Worm (Caenorhabditis elegans) whole organism, early embryonic: ENCODE measurements around the gene henn-1.

Experiments
- B0310.2 ChIP-seq: sonication (generic microtip); optimal IDR thresholded peaks from 2 replicates; lab custom pipeline; 2016; ENCODE audit warnings: mild to moderate bottlenecking, missing genetic modification characterization, missing compliant biosample characterization
- F13C5.2 ChIP-seq: sonication (generic microtip); optimal IDR thresholded peaks from 2 replicates; lab custom pipeline; 2017; ENCODE audit warnings: mild to moderate bottlenecking, missing genetic modification characterization, inconsistent platforms, missing compliant biosample characterization
- aly-1 ChIP-seq: sonication (generic microtip); optimal IDR thresholded peaks from 2 replicates; lab custom pipeline; 2016; ENCODE audit warnings: missing genetic modification characterization, missing compliant biosample characterization
- ama-1 ChIP-seq: fragments of 150-350 bp; optimal IDR thresholded peaks from 2 replicates; lab custom pipeline; 2014
- ceh-13 ChIP-seq: fragments of 200-800 bp; sonication (Bioruptor generic); optimal IDR thresholded peaks from 2 replicates; lab custom pipeline; 2018; ENCODE audit warnings: mild to moderate bottlenecking, missing genetic modification characterization, missing compliant biosample characterization
- ceh-36 ChIP-seq: sonication (generic microtip); optimal IDR thresholded peaks from 2 replicates; lab custom pipeline; 2016; ENCODE audit warnings: missing genetic modification characterization, inconsistent platforms, missing compliant biosample characterization
- ets-7 ChIP-seq: sonication (generic microtip); optimal IDR thresholded peaks from 2 replicates; lab custom pipeline; 2016; ENCODE audit warnings: missing genotype, missing genetic modification characterization, missing compliant biosample characterization
- flt-1 ChIP-seq: fragments of 200-800 bp; sonication (Bioruptor generic); IDR thresholded peaks from 2 replicates; pipeline ENCODE4 v1.3.6; 2022; ENCODE audit warnings: missing genetic modification characterization, missing compliant biosample characterization
- hmbx-1 ChIP-seq: sonication (generic microtip); optimal IDR thresholded peaks from 2 replicates; lab custom pipeline; 2016; ENCODE audit warnings: mild to moderate bottlenecking, missing genetic modification characterization, missing compliant biosample characterization
- hmg-4 ChIP-seq: fragments of 200-800 bp; sonication (Bioruptor generic); optimal IDR thresholded peaks from 2 replicates; lab custom pipeline; 2018; ENCODE audit warnings: mild to moderate bottlenecking, missing genetic modification characterization, missing compliant biosample characterization
- hnd-1 ChIP-seq: sonication (generic microtip); optimal IDR thresholded peaks from 2 replicates; lab custom pipeline; 2016; ENCODE audit warnings: missing genetic modification characterization, missing compliant biosample characterization
- pes-1 ChIP-seq: fragments of 200-800 bp; sonication (Bioruptor generic); IDR thresholded peaks from 2 replicates; pipeline ENCODE4 v1.3.6; 2022; ENCODE audit warnings: missing genetic modification reagents, missing genetic modification characterization, missing compliant biosample characterization
- scrt-1 ChIP-seq: fragments of 200-800 bp; sonication (Bioruptor generic); IDR thresholded peaks from 2 replicates; pipeline ENCODE4 v1.3.6; 2022; ENCODE audit warnings: missing genetic modification characterization, missing compliant biosample characterization
- sea-1 ChIP-seq: fragments of 200-800 bp; sonication (Bioruptor generic); conservative IDR thresholded peaks from 2 replicates; pipeline ENCODE4 v1.3.6; 2022; ENCODE audit warnings: missing genetic modification characterization, missing compliant biosample characterization
- tbx-11 ChIP-seq: fragments of 200-800 bp; sonication (Bioruptor generic); IDR thresholded peaks from 2 replicates; pipeline ENCODE4 v1.3.6; 2022; ENCODE audit warnings: missing genetic modification characterization, missing compliant biosample characterization
- tbx-37 ChIP-seq: fragments of 200-800 bp; sonication (Bioruptor generic); conservative IDR thresholded peaks from 2 replicates; pipeline ENCODE4 v1.3.6; 2022; ENCODE audit warnings: missing genetic modification reagents, missing genetic modification characterization, missing compliant biosample characterization
- tra-4 ChIP-seq: sonication (generic microtip); optimal IDR thresholded peaks from 2 replicates; lab custom pipeline; 2017; ENCODE audit warnings: missing genetic modification characterization, missing compliant biosample characterization

henn-1 gene

DNA sequence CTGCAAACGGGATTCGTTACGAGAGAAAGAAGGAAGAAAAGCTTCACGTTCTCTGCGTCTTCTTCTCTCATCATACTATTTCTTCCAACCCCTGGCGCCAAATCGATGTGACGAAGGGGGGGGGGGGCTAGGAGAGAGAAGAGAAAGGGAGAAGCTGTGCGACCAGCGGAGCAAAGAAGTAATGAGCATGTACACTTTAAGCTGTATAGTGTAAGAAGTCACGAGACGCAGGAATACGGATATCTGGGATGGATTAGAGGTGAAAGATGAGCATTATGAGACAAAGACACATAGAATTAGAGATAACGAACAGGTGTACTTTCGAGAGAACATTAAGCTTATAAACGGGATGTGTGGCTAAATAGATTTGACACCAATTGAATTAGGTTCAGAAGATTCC is 30.7 kb upstream of the henn-1 start:
- TF ChIP-seq tbx-11 (GFP tag; lab: Robert Waterston, UW) (no peak), scrt-1 (GFP tag; lab: Robert Waterston, UW) (no peak), ceh-36 (tag; lab: Kevin White, UChicago) (peak; percentile 0)

DNA sequence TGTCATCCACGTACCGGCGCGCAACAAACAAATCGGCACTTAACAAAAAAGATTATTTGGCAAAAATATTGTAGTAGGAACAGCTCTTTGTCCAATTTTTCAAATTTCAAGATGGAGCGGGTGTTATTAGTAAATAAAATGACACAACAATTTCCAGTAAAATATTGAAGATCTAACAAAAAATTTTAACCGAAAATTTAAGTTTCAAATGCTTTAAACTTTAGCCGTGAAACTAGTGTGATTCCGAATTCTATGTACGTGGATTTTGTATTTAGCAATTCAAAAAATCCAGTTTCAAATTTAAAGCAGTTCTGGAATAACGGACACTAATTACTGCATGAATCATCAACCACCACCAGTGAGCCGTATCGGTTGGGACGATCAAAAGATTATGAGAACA is 29.7 kb upstream of the henn-1 start, which contains the start of gene snb-5:
snb-5 (plus strand) TSS at position 301 of the 400 bp plus-strand sequence.
- TF ChIP-seq scrt-1 (GFP tag; lab: Robert Waterston, UW) (no peak), aly-1 (tag; lab: Kevin White, UChicago) (no peak), tbx-37 (GFP tag; lab: Robert Waterston, UW) (no peak), F13C5.2 (tag; lab: Kevin White, UChicago) (no peak), hnd-1 (tag; lab: Kevin White, UChicago) (no peak), ama-1 (lab: Kevin White, UChicago) (no peak), ceh-13 (no peak), tbx-11 (GFP tag; lab: Robert Waterston, UW) (no peak), ceh-36 (tag; lab: Kevin White, UChicago) (no peak), flt-1 (no peak), ets-7 (tag; lab: Kevin White, UChicago) (no peak), tra-4 (no peak), sea-1 (no peak), hmbx-1 (tag; lab: Kevin White, UChicago) (no peak), pes-1 (GFP tag; lab: Robert Waterston, UW) (no peak)

DNA sequence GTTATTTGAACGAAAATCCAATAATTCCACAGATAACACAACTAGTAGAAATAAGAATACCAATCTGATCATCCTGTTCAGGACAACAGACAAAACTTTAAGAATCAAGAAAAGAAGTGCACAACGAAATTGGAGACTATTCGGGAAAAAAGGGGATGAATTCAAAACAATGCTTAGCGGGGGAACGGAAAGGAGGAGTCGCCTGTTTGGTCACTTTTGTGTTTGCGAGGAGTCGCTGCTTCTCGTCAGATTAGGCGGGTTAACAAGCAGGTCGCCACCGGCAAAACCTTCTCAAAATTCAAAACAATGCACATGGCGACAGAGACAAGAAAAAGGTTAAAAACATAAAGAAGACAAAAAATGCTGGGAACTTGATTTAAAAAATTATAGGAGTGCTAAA is 22.7 kb upstream of the henn-1 start, which contains the start of gene C30A5.10:
C30A5.10 (minus strand) TSS at position 101 of the 400 bp plus-strand sequence.
- no peak for TF ChIP-seq ama-1 (lab: Kevin White, UChicago)
- no peak for TF ChIP-seq tbx-11 (GFP tag; lab: Robert Waterston, UW)
- TF ChIP-seq scrt-1 (GFP tag; lab: Robert Waterston, UW): no peak
- TF ChIP-seq hmg-4 (GFP tag; lab: Kevin White, UChicago): no peak
- no peak for TF ChIP-seq ets-7 (tag; lab: Kevin White, UChicago)
- no peak for TF ChIP-seq ceh-13
- TF ChIP-seq tra-4: no peak
- TF ChIP-seq tbx-37 (GFP tag; lab: Robert Waterston, UW): no peak
- TF ChIP-seq ceh-36 (tag; lab: Kevin White, UChicago): no peak
- TF ChIP-seq hmbx-1 (tag; lab: Kevin White, UChicago): no peak
- TF ChIP-seq flt-1: no peak
- no peak for TF ChIP-seq sea-1

DNA sequence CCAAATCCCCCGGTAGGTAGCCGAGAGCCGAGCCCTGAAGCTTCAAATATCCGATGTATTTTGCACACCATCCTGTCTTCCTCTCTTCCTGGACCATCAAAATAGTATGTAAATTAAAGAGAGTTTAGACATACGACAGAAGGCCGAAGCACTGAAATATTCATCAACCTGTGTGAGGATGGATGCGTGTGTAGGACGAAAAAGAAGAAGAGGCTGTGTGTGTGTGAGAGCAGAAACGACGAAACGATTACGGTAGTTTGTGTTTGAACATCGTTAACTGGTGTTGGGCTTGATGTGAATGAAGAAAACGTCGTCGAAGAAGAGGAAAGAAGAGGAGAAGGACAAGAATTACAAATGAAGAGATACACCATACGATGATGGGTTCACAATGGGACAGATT is 20.9 kb upstream of the henn-1 start:
- no peak for TF ChIP-seq ama-1 (lab: Kevin White, UChicago)
- TF ChIP-seq scrt-1 (GFP tag; lab: Robert Waterston, UW): no peak
- no peak for TF ChIP-seq flt-1
- no peak for TF ChIP-seq B0310.2 (tag; lab: Kevin White, UChicago)
- TF ChIP-seq ceh-13: no peak
- no peak for TF ChIP-seq hnd-1 (tag; lab: Kevin White, UChicago)
- TF ChIP-seq tbx-37 (GFP tag; lab: Robert Waterston, UW): no peak
- no peak for TF ChIP-seq hmg-4 (GFP tag; lab: Kevin White, UChicago)
- no peak for TF ChIP-seq tbx-11 (GFP tag; lab: Robert Waterston, UW)
- no peak for TF ChIP-seq aly-1 (tag; lab: Kevin White, UChicago)
- no peak for TF ChIP-seq tra-4

DNA sequence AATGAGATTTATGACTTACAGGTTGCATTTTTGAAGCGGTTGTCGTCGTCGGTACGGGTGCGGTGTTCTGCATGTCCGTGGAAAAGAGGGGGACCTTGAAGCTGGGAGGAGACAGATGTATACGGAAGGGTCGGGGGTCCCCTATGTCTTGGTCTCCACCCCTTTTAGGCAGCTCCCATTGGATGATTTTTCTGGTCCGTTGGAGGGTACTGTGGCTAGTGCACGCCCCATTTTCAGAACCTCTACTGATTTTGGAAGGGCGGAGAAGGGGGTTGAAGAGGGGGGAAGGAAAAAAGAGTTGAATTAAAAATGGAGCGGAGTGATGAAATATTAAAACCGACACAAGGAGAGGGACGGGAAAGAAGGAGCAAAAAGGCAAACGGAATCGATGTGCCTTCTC is 16.2 kb upstream of the henn-1 start, which contains the start of gene unc-86:
unc-86 (minus strand) TSS at position 113 of the 400 bp plus-strand sequence.
- TF ChIP-seq sea-1 (no peak), tbx-37 (GFP tag; lab: Robert Waterston, UW) (no peak), tra-4 (no peak), ceh-13 (no peak), ets-7 (tag; lab: Kevin White, UChicago) (no peak), hmg-4 (GFP tag; lab: Kevin White, UChicago) (no peak), scrt-1 (GFP tag; lab: Robert Waterston, UW) (no peak), ceh-36 (tag; lab: Kevin White, UChicago) (no peak)

DNA sequence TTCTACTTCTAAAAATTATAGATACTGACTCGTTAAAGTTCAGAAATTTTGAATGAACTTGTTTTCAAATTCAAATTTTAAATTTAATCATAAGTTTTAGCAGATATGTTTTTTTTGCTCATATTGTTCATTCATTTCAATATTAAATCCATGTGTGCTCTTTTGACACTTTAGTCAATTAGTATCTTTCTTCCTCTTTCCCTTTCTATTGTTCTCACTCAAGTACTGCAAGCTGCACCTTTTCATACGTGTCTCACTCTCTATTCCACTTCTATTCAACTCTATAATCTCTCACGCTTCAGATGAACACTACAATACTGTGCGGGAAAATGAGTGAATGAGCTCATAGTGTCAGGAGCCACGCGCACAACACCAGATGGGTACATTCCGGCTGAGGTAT is 14.5 kb upstream of the henn-1 start, which contains the start of gene C30A5.16:
C30A5.16 (plus strand) TSS at position 301 of the 400 bp plus-strand sequence.
- no peak for TF ChIP-seq aly-1 (tag; lab: Kevin White, UChicago)
- TF ChIP-seq sea-1: no peak
- TF ChIP-seq hmg-4 (GFP tag; lab: Kevin White, UChicago): no peak
- TF ChIP-seq ets-7 (tag; lab: Kevin White, UChicago): no peak
- TF ChIP-seq hmbx-1 (tag; lab: Kevin White, UChicago): no peak

DNA sequence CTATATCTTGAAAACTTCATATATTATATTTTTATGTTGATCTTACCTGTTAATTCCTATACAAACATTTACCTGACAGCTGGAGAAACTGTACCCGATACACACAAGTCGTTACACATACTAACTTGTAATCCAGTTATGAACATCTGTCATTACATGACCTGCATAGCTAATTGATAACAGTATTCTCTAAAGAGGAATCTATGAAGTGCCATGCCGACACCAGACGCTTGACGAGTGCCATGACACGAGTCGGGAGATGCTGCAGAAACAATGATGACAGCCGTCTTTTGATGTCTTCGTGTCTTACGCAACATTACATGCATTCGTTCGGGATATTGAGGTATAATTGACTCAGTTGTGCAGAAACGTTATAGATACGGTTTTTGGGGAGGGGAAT is 12.4 kb upstream of the henn-1 start:
- TF ChIP-seq hmbx-1 (tag; lab: Kevin White, UChicago) (no peak), ama-1 (lab: Kevin White, UChicago) (no peak), ceh-13 (no peak), ets-7 (tag; lab: Kevin White, UChicago) (no peak), flt-1 (no peak), hmg-4 (GFP tag; lab: Kevin White, UChicago) (no peak), hnd-1 (tag; lab: Kevin White, UChicago) (no peak), aly-1 (tag; lab: Kevin White, UChicago) (no peak), tbx-11 (GFP tag; lab: Robert Waterston, UW) (no peak), tra-4 (no peak), tbx-37 (GFP tag; lab: Robert Waterston, UW) (no peak), sea-1 (no peak), ceh-36 (tag; lab: Kevin White, UChicago) (no peak), F13C5.2 (tag; lab: Kevin White, UChicago) (no peak), B0310.2 (tag; lab: Kevin White, UChicago) (no peak), scrt-1 (GFP tag; lab: Robert Waterston, UW) (no peak), pes-1 (GFP tag; lab: Robert Waterston, UW) (no peak)

DNA sequence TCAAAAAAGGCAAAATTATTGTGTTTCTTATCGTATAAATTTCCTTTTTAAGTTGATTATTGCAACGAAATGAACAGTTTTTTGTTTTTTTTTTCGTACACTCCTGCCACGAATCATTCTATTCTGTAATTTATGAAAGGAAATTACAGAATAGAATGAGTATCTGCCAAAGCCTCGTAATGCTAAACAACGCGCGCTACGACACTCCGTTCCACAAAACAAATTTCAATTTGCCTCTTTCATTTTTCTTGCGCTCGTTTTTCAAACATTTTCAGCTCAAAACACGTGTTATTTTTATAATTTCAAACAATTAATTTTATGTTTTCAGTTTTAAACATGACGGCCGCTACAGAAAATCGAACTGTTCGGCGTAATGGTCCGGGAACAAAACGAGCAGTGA is 7.7 kb upstream of the henn-1 start, which contains the start of gene mob-4:
mob-4 (plus strand) TSS at position 329 of the 400 bp plus-strand sequence.
- no peak for TF ChIP-seq B0310.2 (tag; lab: Kevin White, UChicago)
- TF ChIP-seq ets-7 (tag; lab: Kevin White, UChicago): no peak
